Fruit fly (Drosophila melanogaster) whole organism, embryonic: ENCODE results near the gene nmo.
A peak's percentile ranks its signal among the peaks of the same experiment; 100 is the strongest.

ENCODE experiments used
- Abd-B ChIP-seq: fragments of 200-800 bp; sonication (Bioruptor generic); optimal IDR thresholded peaks from 2 replicates; lab custom pipeline; 2018; ENCODE audit warnings: missing biosample characterization, mild to moderate bottlenecking, missing genetic modification characterization, moderate library complexity
- Aef1 ChIP-seq: fragments of 200-800 bp; sonication (Bioruptor generic); IDR thresholded peaks from 3 replicates; pipeline ENCODE4 v1.3.6; 2022; ENCODE audit warnings: missing biosample characterization, missing genetic modification characterization
- Atf6 ChIP-seq: fragments of 200-800 bp; sonication (Bioruptor generic); IDR thresholded peaks from 2 replicates; pipeline ENCODE4 v1.3.6; 2022; ENCODE audit warnings: missing biosample characterization, missing genetic modification characterization
- CG11504 ChIP-seq: fragments of 200-800 bp; sonication (Bioruptor generic); optimal IDR thresholded peaks from 3 replicates; lab custom pipeline; 2019; ENCODE audit warnings: missing biosample characterization, mild to moderate bottlenecking, missing genetic modification characterization, moderate library complexity
- CG12391 ChIP-seq: fragments of 200-800 bp; sonication (Bioruptor generic); optimal IDR thresholded peaks from 3 replicates; lab custom pipeline; 2018; ENCODE audit warnings: missing biosample characterization, mild to moderate bottlenecking, missing genetic modification characterization, moderate library complexity
- CG12769 ChIP-seq: fragments of 200-800 bp; sonication (Bioruptor generic); optimal IDR thresholded peaks from 2 replicates; lab custom pipeline; 2019; ENCODE audit warnings: missing biosample characterization, mild to moderate bottlenecking, missing genetic modification characterization, moderate library complexity
- CG15073 ChIP-seq: fragments of 200-800 bp; sonication (Bioruptor generic); optimal IDR thresholded peaks from 2 replicates; lab custom pipeline; 2016; ENCODE audit warnings: missing biosample characterization, missing genetic modification characterization
- CG15269 ChIP-seq: fragments of 200-800 bp; sonication (Bioruptor generic); optimal IDR thresholded peaks from 2 replicates; lab custom pipeline; 2018; ENCODE audit warnings: missing biosample characterization, mild to moderate bottlenecking, missing genetic modification characterization, moderate library complexity
- CG1529 ChIP-seq: fragments of 200-800 bp; sonication (Bioruptor generic); optimal IDR thresholded peaks from 3 replicates; lab custom pipeline; 2018; ENCODE audit warnings: missing biosample characterization, missing genetic modification characterization
- CG15514 ChIP-seq: fragments of 200-800 bp; sonication (Bioruptor generic); optimal IDR thresholded peaks from 3 replicates; lab custom pipeline; 2017; ENCODE audit warnings: missing biosample characterization, missing genetic modification characterization, mild to moderate bottlenecking, moderate library complexity, missing genetic modification reagents
- CG15696 ChIP-seq: fragments of 200-800 bp; sonication (Bioruptor generic); optimal IDR thresholded peaks from 2 replicates; lab custom pipeline; 2019; ENCODE audit warnings: missing biosample characterization, mild to moderate bottlenecking, missing genetic modification characterization, moderate library complexity
- CG1647 ChIP-seq: fragments of 200-800 bp; sonication (Bioruptor generic); optimal IDR thresholded peaks from 3 replicates; lab custom pipeline; 2016; ENCODE audit warnings: missing biosample characterization, missing genetic modification characterization
- CG17359 ChIP-seq: fragments of 200-800 bp; sonication (Bioruptor generic); optimal IDR thresholded peaks from 3 replicates; lab custom pipeline; 2018; ENCODE audit warnings: missing biosample characterization, mild to moderate bottlenecking, missing genetic modification characterization, moderate library complexity
- CG17361 ChIP-seq: fragments of 200-800 bp; sonication (Bioruptor generic); IDR thresholded peaks from 3 replicates; pipeline ENCODE4 v1.3.6; 2022; ENCODE audit warnings: missing biosample characterization, missing genetic modification characterization
- CG17385 ChIP-seq: fragments of 200-800 bp; sonication (Bioruptor generic); optimal IDR thresholded peaks from 3 replicates; lab custom pipeline; 2018; ENCODE audit warnings: missing biosample characterization, mild to moderate bottlenecking, missing genetic modification characterization
- CG17829 ChIP-seq: fragments of 200-800 bp; optimal IDR thresholded peaks from 2 replicates; lab custom pipeline; 2019; ENCODE audit warnings: missing biosample characterization, mild to moderate bottlenecking, missing genetic modification characterization, moderate library complexity
- CG18599 ChIP-seq: fragments of 200-800 bp; sonication (Bioruptor generic); optimal IDR thresholded peaks from 3 replicates; lab custom pipeline; 2017; ENCODE audit warnings: missing biosample characterization, missing genetic modification characterization, mild to moderate bottlenecking, moderate library complexity, missing genetic modification reagents
- CG2120 ChIP-seq: fragments of 200-800 bp; sonication (Bioruptor generic); optimal IDR thresholded peaks from 3 replicates; lab custom pipeline; 2016; ENCODE audit warnings: missing biosample characterization, missing genetic modification characterization
- CG2199 ChIP-seq: fragments of 200-800 bp; sonication (Bioruptor generic); IDR thresholded peaks from 3 replicates; pipeline ENCODE4 v1.3.6; 2022; ENCODE audit warnings: missing biosample characterization, missing genetic modification characterization
- CG2678 ChIP-seq: fragments of 200-800 bp; sonication (Bioruptor generic); optimal IDR thresholded peaks from 3 replicates; lab custom pipeline; 2019; ENCODE audit warnings: missing biosample characterization, mild to moderate bottlenecking, missing genetic modification characterization, moderate library complexity
- CG31441 ChIP-seq: fragments of 200-800 bp; sonication (Bioruptor generic); IDR thresholded peaks from 2 replicates; pipeline ENCODE4 v1.3.6; 2022; ENCODE audit warnings: missing biosample characterization, missing genetic modification characterization
- CG34422 ChIP-seq: fragments of 200-800 bp; sonication (Bioruptor generic); IDR thresholded peaks from 3 replicates; pipeline ENCODE4 v1.3.6; 2022; ENCODE audit warnings: missing biosample characterization, missing genetic modification characterization
- CG6854 ChIP-seq: fragments of 200-800 bp; sonication (Bioruptor generic); optimal IDR thresholded peaks from 3 replicates; lab custom pipeline; 2017; ENCODE audit warnings: missing biosample characterization, mild to moderate bottlenecking, missing genetic modification characterization
- CG7271 ChIP-seq: fragments of 200-800 bp; sonication (Bioruptor generic); optimal IDR thresholded peaks from 2 replicates; lab custom pipeline; 2018; ENCODE audit warnings: missing biosample characterization, mild to moderate bottlenecking, missing genetic modification characterization, moderate library complexity
- CG8924 ChIP-seq: fragments of 200-800 bp; optimal IDR thresholded peaks from 3 replicates; lab custom pipeline; 2019; ENCODE audit warnings: missing biosample characterization, mild to moderate bottlenecking, missing genetic modification characterization, moderate library complexity
- Dbx ChIP-seq: fragments of 200-800 bp; sonication (Bioruptor generic); IDR thresholded peaks from 3 replicates; pipeline ENCODE4 v1.3.6; 2022; ENCODE audit warnings: missing biosample characterization, missing genetic modification characterization
- Doc2 ChIP-seq: fragments of 200-800 bp; sonication (Bioruptor generic); IDR thresholded peaks from 2 replicates; pipeline ENCODE4 v1.3.6; 2022; ENCODE audit warnings: missing biosample characterization, missing genetic modification characterization
- Eip74EF ChIP-seq, 2 experiments: fragments of 200-800 bp in 1 of 2; fragments of >200 bp in 1 of 2; sonication (Bioruptor generic) in 1 of 2; optimal IDR thresholded peaks; 2 replicates each; lab custom pipeline; 2017 to 2019; ENCODE audit warnings: missing biosample characterization in 2 of 2, missing genetic modification characterization in 2 of 2, mild to moderate bottlenecking in 1 of 2, moderate library complexity in 1 of 2
- Hmr ChIP-seq: fragments of 200-800 bp; sonication (Bioruptor generic); optimal IDR thresholded peaks from 3 replicates; lab custom pipeline; 2017; ENCODE audit warnings: mild to moderate bottlenecking, missing biosample characterization, missing genetic modification reagents, missing genetic modification characterization
- Hr3 ChIP-seq: fragments of 200-800 bp; sonication (Bioruptor generic); optimal IDR thresholded peaks from 3 replicates; lab custom pipeline; 2016; ENCODE audit warnings: missing biosample characterization, missing genetic modification characterization
- Meics ChIP-seq: fragments of 200-800 bp; sonication (Bioruptor generic); optimal IDR thresholded peaks from 2 replicates; lab custom pipeline; 2017; ENCODE audit warnings: missing biosample characterization, mild to moderate bottlenecking, missing genetic modification characterization
- NFAT ChIP-seq: fragments of 200-800 bp; sonication (Bioruptor generic); IDR thresholded peaks from 2 replicates; pipeline ENCODE4 v1.3.6; 2022; ENCODE audit warnings: missing biosample characterization, missing genetic modification characterization
- PHDP ChIP-seq: fragments of 200-800 bp; sonication (Bioruptor generic); optimal IDR thresholded peaks from 3 replicates; lab custom pipeline; 2018; ENCODE audit warnings: missing biosample characterization, mild to moderate bottlenecking, missing genetic modification characterization, moderate library complexity
- Rfx ChIP-seq: fragments of 200-800 bp; sonication (Bioruptor generic); IDR thresholded peaks from 2 replicates; pipeline ENCODE4 v1.3.6; 2022; ENCODE audit warnings: missing biosample characterization, missing genetic modification characterization
- Sox102F ChIP-seq: fragments of 200-800 bp; sonication (Bioruptor generic); optimal IDR thresholded peaks from 2 replicates; lab custom pipeline; 2018; ENCODE audit warnings: missing biosample characterization, mild to moderate bottlenecking, missing genetic modification characterization, moderate library complexity
- crol ChIP-seq: fragments of 200-800 bp; sonication (Bioruptor generic); IDR thresholded peaks from 2 replicates; pipeline ENCODE4 v1.3.6; 2022; ENCODE audit warnings: missing biosample characterization, missing genetic modification characterization
- cwo ChIP-seq: fragments of 200-800 bp; sonication (Bioruptor generic); optimal IDR thresholded peaks from 3 replicates; lab custom pipeline; 2017; ENCODE audit warnings: missing biosample characterization, missing genetic modification characterization, mild to moderate bottlenecking, moderate library complexity, missing genetic modification reagents
- dmrt99B ChIP-seq: fragments of 200-800 bp; sonication (Bioruptor generic); optimal IDR thresholded peaks from 2 replicates; lab custom pipeline; 2018; ENCODE audit warnings: missing biosample characterization, mild to moderate bottlenecking, missing genetic modification characterization, moderate library complexity
- dpn ChIP-seq, 2 experiments: fragments of 200-800 bp; sonication (Bioruptor generic); optimal IDR thresholded peaks; 3 replicates each; lab custom pipeline; 2016; ENCODE audit warnings: missing biosample characterization in 2 of 2, missing genetic modification characterization in 2 of 2
- gem ChIP-seq: fragments of 200-800 bp; sonication (Bioruptor generic); optimal IDR thresholded peaks from 2 replicates; lab custom pipeline; 2019; ENCODE audit warnings: missing biosample characterization, mild to moderate bottlenecking, missing genetic modification characterization, moderate library complexity
- kay ChIP-seq: fragments of 200-800 bp; sonication (Bioruptor generic); optimal IDR thresholded peaks from 2 replicates; lab custom pipeline; 2016; ENCODE audit warnings: missing biosample characterization, missing genetic modification characterization
- lab ChIP-seq: fragments of 200-800 bp; sonication (Bioruptor generic); optimal IDR thresholded peaks from 3 replicates; lab custom pipeline; 2017; ENCODE audit warnings: missing biosample characterization, missing genetic modification characterization, mild to moderate bottlenecking, moderate library complexity, missing genetic modification reagents
- nerfin-1 ChIP-seq: fragments of 200-800 bp; sonication (Bioruptor generic); optimal IDR thresholded peaks from 3 replicates; lab custom pipeline; 2019; ENCODE audit warnings: missing biosample characterization, mild to moderate bottlenecking, missing genetic modification characterization, moderate library complexity
- p53 ChIP-seq: fragments of 200-800 bp; sonication (Bioruptor generic); optimal IDR thresholded peaks from 2 replicates; lab custom pipeline; 2016; ENCODE audit warnings: missing biosample characterization, missing genetic modification characterization
- phol ChIP-seq: fragments of 200-800 bp; sonication (Bioruptor generic); optimal IDR thresholded peaks from 3 replicates; lab custom pipeline; 2018; ENCODE audit warnings: missing biosample characterization, mild to moderate bottlenecking, missing genetic modification characterization, moderate library complexity
- pnt ChIP-seq: fragments of 200-800 bp; sonication (Bioruptor generic); optimal IDR thresholded peaks from 3 replicates; lab custom pipeline; 2016; ENCODE audit warnings: missing biosample characterization, missing genetic modification characterization
- sens ChIP-seq: fragments of 200-800 bp; sonication (Bioruptor generic); peaks from one replicate; lab custom pipeline; 2016; ENCODE audit warnings: missing biosample characterization, missing genetic modification characterization
- slbo ChIP-seq: fragments of 200-800 bp; sonication (Bioruptor generic); IDR thresholded peaks from 2 replicates; pipeline ENCODE4 v1.3.6; 2022; ENCODE audit warnings: missing biosample characterization, missing genetic modification characterization
- stc ChIP-seq: fragments of 200-800 bp; sonication (Bioruptor generic); IDR thresholded peaks from 2 replicates; pipeline ENCODE4 v1.3.6; 2022; ENCODE audit warnings: missing biosample characterization, missing genetic modification characterization

Gene nmo

DNA sequence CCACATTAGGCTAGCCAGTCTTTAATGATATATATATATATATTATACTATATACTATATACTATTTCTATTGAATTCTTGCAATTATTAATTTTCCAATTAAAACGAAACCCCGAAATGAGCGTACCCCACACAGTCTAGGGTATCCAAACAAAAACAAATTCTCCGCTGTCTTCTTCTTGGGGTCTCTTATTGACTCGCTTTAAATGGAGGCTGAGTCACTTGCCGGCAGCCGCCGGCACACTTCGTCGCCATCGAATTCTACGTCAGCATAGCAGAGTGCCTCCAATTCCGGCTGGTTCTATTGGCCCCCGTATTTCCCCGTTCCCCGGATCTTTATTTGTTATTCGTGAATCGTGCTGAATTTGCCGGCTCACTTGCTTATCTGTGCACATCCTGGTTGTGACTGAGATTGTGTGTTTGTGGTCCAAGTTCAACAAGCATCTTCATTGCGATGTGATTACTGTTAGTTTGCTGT lies 115.8 kb downstream of the nmo start (continued):
- TF ChIP-seq CG2678 (peak; percentile 59), nerfin-1 (tag; lab: Kevin White, UChicago) (no peak), Atf6 (GFP tag; lab: Robert Waterston, UW) (0 out of 2 replicates have a peak, but pooled peaks have one; percentile 23), phol (peak; percentile 18), CG2120 (GFP tag; lab: Kevin White, UChicago) (peak; percentile 12), Sox102F (GFP tag; lab: Kevin White, UChicago) (peak; percentile 33), p53 (GFP tag; lab: Kevin White, UChicago) (no peak), PHDP (tag; lab: Kevin White, UChicago) (peak; percentile 42), CG1647 (GFP tag; lab: Kevin White, UChicago) (no peak), sens (peak; percentile 41), CG31441 (0 out of 2 replicates have a peak, but pooled peaks have one; percentile 36), pnt (no peak), lab (peak; percentile 32), stc (GFP tag; lab: Robert Waterston, UW) (0 out of 2 replicates have a peak, but pooled peaks have one; percentile 26), Meics (GFP tag; lab: Kevin White, UChicago) (peak; percentile 56), crol (GFP tag; lab: Robert Waterston, UW) (peak; percentile 67), CG34422 (GFP tag; lab: Robert Waterston, UW) (peak; percentile 41; the same call in 1 of the 3 replicates), CG7271 (tag; lab: Kevin White, UChicago) (no peak), Hr3 (GFP tag; lab: Kevin White, UChicago) (peak; percentile 16), slbo (GFP tag; lab: Robert Waterston, UW) (peak; percentile 55), CG2199 (GFP tag; lab: Robert Waterston, UW) (no peak), Dbx (no peak), Rfx (GFP tag; lab: Robert Waterston, UW) (peak; percentile 33; the same call in 1 of the 2 replicates), CG17829 (tag; lab: Kevin White, UChicago) (peak; percentile 6), NFAT (GFP tag; lab: Robert Waterston, UW) (peak; percentile 45; the same call in 1 of the 2 replicates), CG15269 (peak; percentile 37), dpn (GFP tag; optimal IDR thresholded peaks at IDR 0.05; lab: Kevin White, UChicago) (peak in 1 of 2 experiments; percentile 4), kay (peak; percentile 24), CG12769 (tag; lab: Kevin White, UChicago) (peak; percentile 26), CG15696 (tag; lab: Kevin White, UChicago) (no peak), CG1529 (GFP tag; lab: Kevin White, UChicago) (no peak), CG8924 (tag; lab: Kevin White, UChicago) (peak; percentile 37), CG18599 (GFP tag; lab: Kevin White, UChicago) (peak; percentile 75), CG12391 (tag; lab: Kevin White, UChicago) (peak; percentile 25), Hmr (GFP tag; lab: Kevin White, UChicago) (peak; percentile 49), CG17359 (peak; percentile 11), CG17385 (GFP tag; lab: Kevin White, UChicago) (peak; percentile 60), dmrt99B (peak; percentile 24), gem (peak; percentile 61), Eip74EF (GFP tag; optimal IDR thresholded peaks at IDR 0.05; lab: Kevin White, UChicago) (peak in 1 of 2 experiments; percentile 1), CG15514 (GFP tag; lab: Kevin White, UChicago) (peak; percentile 12), Doc2 (GFP tag; lab: Robert Waterston, UW) (no peak), Aef1 (GFP tag; lab: Robert Waterston, UW) (peak; percentile 56), cwo (GFP tag; lab: Kevin White, UChicago) (peak; percentile 76), CG11504 (tag; lab: Kevin White, UChicago) (peak; percentile 49), CG6854 (GFP tag; lab: Kevin White, UChicago) (peak; percentile 34), Abd-B (GFP tag; lab: Kevin White, UChicago) (no peak), CG15073 (GFP tag; lab: Kevin White, UChicago) (no peak), CG17361 (GFP tag; lab: Robert Waterston, UW) (0 out of 3 replicates have a peak, but pooled peaks have one; percentile 44)
